Worm (Caenorhabditis elegans) whole organism, L4 larva: ENCODE measurements around the gene C16C8.10.
A peak's percentile ranks its signal among the peaks of the same experiment; 100 is the strongest.

Source experiments
- D1046.2 ChIP-seq: fragments of 200-800 bp; sonication (Bioruptor generic); IDR thresholded peaks from 2 replicates; pipeline ENCODE4 v1.3.6; 2022; ENCODE audit warnings: missing genetic modification characterization, missing compliant biosample characterization
- F10B5.3 ChIP-seq: sonication (generic microtip); optimal IDR thresholded peaks from 2 replicates; lab custom pipeline; 2016; ENCODE audit warnings: mild to moderate bottlenecking, missing genetic modification characterization, missing compliant biosample characterization
- F37D6.2 ChIP-seq: sonication (generic microtip); optimal IDR thresholded peaks from 2 replicates; lab custom pipeline; 2016; ENCODE audit warnings: mild to moderate bottlenecking, missing genetic modification characterization, missing compliant biosample characterization
- F44E2.7 ChIP-seq: fragments of 200-800 bp; sonication (Bioruptor generic); IDR thresholded peaks from 2 replicates; pipeline ENCODE4 v2.1.2; 2022; ENCODE audit warnings: missing genetic modification characterization, missing compliant biosample characterization
- F49E8.2 ChIP-seq: sonication (generic microtip); optimal IDR thresholded peaks from 2 replicates; lab custom pipeline; 2016; ENCODE audit warnings: missing compliant biosample characterization, mild to moderate bottlenecking, missing genetic modification characterization, borderline replicate concordance
- R02D3.7 ChIP-seq: fragments of 150-350 bp; sonication (generic microtip); optimal IDR thresholded peaks from 3 replicates; lab custom pipeline; 2014; ENCODE audit warnings: missing biosample characterization, missing genetic modification characterization
- T20F7.1 ChIP-seq: fragments of 200-800 bp; sonication (Bioruptor generic); optimal IDR thresholded peaks from 2 replicates; lab custom pipeline; 2018; ENCODE audit warnings: mild to moderate bottlenecking, missing genetic modification characterization, missing compliant biosample characterization
- T26A8.4 ChIP-seq: fragments of 200-800 bp; sonication (Bioruptor generic); IDR thresholded peaks from 2 replicates; pipeline ENCODE4 v1.3.6; 2022; ENCODE audit warnings: missing genetic modification characterization, missing compliant biosample characterization
- Y48G9A.11 ChIP-seq: fragments of 200-800 bp; sonication (Bioruptor generic); IDR thresholded peaks from 2 replicates; pipeline ENCODE4 v1.3.6; 2022; ENCODE audit warnings: missing genetic modification reagents, missing genetic modification characterization, missing compliant biosample characterization
- ZK337.2 ChIP-seq: fragments of 200-800 bp; sonication (Bioruptor generic); IDR thresholded peaks from 2 replicates; pipeline ENCODE4 v1.3.6; 2022; ENCODE audit warnings: missing genetic modification reagents, missing genetic modification characterization, missing compliant biosample characterization
- ceh-20 ChIP-seq: fragments of 200-800 bp; sonication (Bioruptor generic); IDR thresholded peaks from 2 replicates; pipeline ENCODE4 v1.3.6; 2022; ENCODE audit warnings: missing genetic modification reagents, missing genetic modification characterization, missing compliant biosample characterization
- ceh-32 ChIP-seq: sonication (generic microtip); optimal IDR thresholded peaks from 2 replicates; lab custom pipeline; 2016; ENCODE audit warnings: mild to moderate bottlenecking, missing genetic modification characterization, missing compliant biosample characterization; ENCODE audit not compliant: poor library complexity
- ceh-62 ChIP-seq: sonication (generic microtip); optimal IDR thresholded peaks from 2 replicates; lab custom pipeline; 2017; ENCODE audit warnings: missing biosample characterization, missing genetic modification characterization
- ctbp-1 ChIP-seq: fragments of 200-800 bp; sonication (Bioruptor generic); IDR thresholded peaks from 2 replicates; pipeline ENCODE4 v1.3.6; 2022; ENCODE audit warnings: missing genetic modification reagents, missing genetic modification characterization, missing compliant biosample characterization
- dmd-6 ChIP-seq: fragments of 200-800 bp; sonication (Bioruptor generic); IDR thresholded peaks from 2 replicates; pipeline ENCODE4 v1.3.6; 2022; ENCODE audit warnings: missing genetic modification reagents, missing genetic modification characterization, missing compliant biosample characterization
- dmd-8 ChIP-seq: fragments of 200-800 bp; sonication (Bioruptor generic); IDR thresholded peaks from 2 replicates; pipeline ENCODE4 v1.3.6; 2022; ENCODE audit warnings: missing genetic modification characterization, missing compliant biosample characterization
- dpl-1 ChIP-seq: fragments of 150-350 bp; optimal IDR thresholded peaks from 2 replicates; lab custom pipeline; 2014; ENCODE audit warnings: missing biosample characterization, missing genetic modification reagents, missing genetic modification characterization
- duxl-1 ChIP-seq: sonication (generic microtip); optimal IDR thresholded peaks from 2 replicates; lab custom pipeline; 2016; ENCODE audit warnings: mild to moderate bottlenecking, missing genetic modification characterization, moderate library complexity, missing compliant biosample characterization; ENCODE audit not compliant: poor library complexity
- fkh-10 ChIP-seq: fragments of 150-350 bp; optimal IDR thresholded peaks from 2 replicates; lab custom pipeline; 2014; ENCODE audit warnings: missing biosample characterization, missing genetic modification reagents, missing genetic modification characterization
- hif-1 ChIP-seq, 2 experiments: sonication (generic microtip); optimal IDR thresholded peaks; 2 replicates each; lab custom pipeline; 2016 to 2017; ENCODE audit warnings: missing compliant biosample characterization in 2 of 2, missing genetic modification characterization in 2 of 2, missing genetic modification reagents in 2 of 2, missing genotype in 2 of 2, mild to moderate bottlenecking in 1 of 2
- hlh-11 ChIP-seq: fragments of 200-800 bp; sonication (Bioruptor generic); optimal IDR thresholded peaks from 2 replicates; lab custom pipeline; 2018; ENCODE audit warnings: mild to moderate bottlenecking, missing genetic modification characterization, missing compliant biosample characterization
- hlh-30 ChIP-seq: sonication (generic microtip); optimal IDR thresholded peaks from 2 replicates; lab custom pipeline; 2017; ENCODE audit warnings: antibody characterized with exemption, mild to moderate bottlenecking, missing genetic modification characterization, missing compliant biosample characterization; ENCODE audit not compliant: insufficient read depth
- hmg-1.1 ChIP-seq: fragments of 200-800 bp; sonication (Bioruptor generic); IDR thresholded peaks from 2 replicates; pipeline ENCODE4 v1.3.6; 2022; ENCODE audit warnings: missing genetic modification reagents, missing genetic modification characterization, missing compliant biosample characterization
- jun-1 ChIP-seq: fragments of 150-350 bp; optimal IDR thresholded peaks from 2 replicates; lab custom pipeline; 2014; ENCODE audit warnings: missing biosample characterization, missing genetic modification reagents, missing genetic modification characterization
- lim-7 ChIP-seq: fragments of 200-800 bp; sonication (Bioruptor generic); IDR thresholded peaks from 2 replicates; pipeline ENCODE4 v1.3.6; 2022; ENCODE audit warnings: missing genetic modification characterization, missing compliant biosample characterization
- lin-1 ChIP-seq: fragments of 200-800 bp; sonication (Bioruptor generic); IDR thresholded peaks from 2 replicates; pipeline ENCODE4 v1.3.6; 2022; ENCODE audit warnings: missing genetic modification reagents, missing genetic modification characterization, missing compliant biosample characterization
- lin-13 ChIP-seq: fragments of 150-350 bp; optimal IDR thresholded peaks from 2 replicates; lab custom pipeline; 2014; ENCODE audit warnings: missing biosample characterization, missing genetic modification reagents, missing genetic modification characterization
- lin-15B ChIP-seq: fragments of 150-350 bp; sonication (generic microtip); optimal IDR thresholded peaks from 3 replicates; lab custom pipeline; 2014; ENCODE audit warnings: missing biosample characterization, missing genetic modification characterization
- lsy-2 ChIP-seq, 2 experiments: fragments of 150-350 bp in 1 of 2; sonication (generic microtip) in 1 of 2; optimal IDR thresholded peaks; 2 replicates each; lab custom pipeline; 2014 to 2017; ENCODE audit warnings: missing biosample characterization in 2 of 2, missing genetic modification characterization in 2 of 2
- madf-9 ChIP-seq: fragments of 200-800 bp; sonication (Bioruptor generic); conservative IDR thresholded peaks from 2 replicates; pipeline ENCODE4 v1.3.6; 2022; ENCODE audit warnings: missing genetic modification reagents, missing genetic modification characterization, missing compliant biosample characterization
- mdt-29 ChIP-seq: fragments of 200-800 bp; sonication (Bioruptor generic); IDR thresholded peaks from 2 replicates; pipeline ENCODE4 v1.3.6; 2022; ENCODE audit warnings: missing genetic modification reagents, missing genetic modification characterization, missing compliant biosample characterization
- mep-1 ChIP-seq: fragments of 150-350 bp; sonication (generic microtip); optimal IDR thresholded peaks from 3 replicates; lab custom pipeline; 2014; ENCODE audit warnings: missing biosample characterization, missing genetic modification characterization
- mes-2 ChIP-seq: sonication (generic microtip); optimal IDR thresholded peaks from 2 replicates; lab custom pipeline; 2016; ENCODE audit warnings: missing genotype, mild to moderate bottlenecking, missing genetic modification characterization, missing compliant biosample characterization; ENCODE audit not compliant: poor library complexity, severe bottlenecking
- nhr-111 ChIP-seq: fragments of 200-800 bp; sonication (Bioruptor generic); optimal IDR thresholded peaks from 2 replicates; lab custom pipeline; 2018; ENCODE audit warnings: mild to moderate bottlenecking, missing genetic modification characterization, missing compliant biosample characterization
- nhr-28 ChIP-seq: fragments of 150-350 bp; optimal IDR thresholded peaks from 2 replicates; lab custom pipeline; 2014; ENCODE audit warnings: missing biosample characterization, missing genetic modification characterization
- php-3 ChIP-seq: fragments of 200-800 bp; sonication (Bioruptor generic); IDR thresholded peaks from 2 replicates; pipeline ENCODE4 v1.3.6; 2022; ENCODE audit warnings: missing genetic modification reagents, missing genetic modification characterization, missing compliant biosample characterization
- rbr-2 ChIP-seq: sonication (generic microtip); optimal IDR thresholded peaks from 2 replicates; lab custom pipeline; 2016; ENCODE audit warnings: missing genotype, missing genetic modification characterization, missing compliant biosample characterization
- sdz-12 ChIP-seq: fragments of 200-800 bp; sonication (Bioruptor generic); optimal IDR thresholded peaks from 2 replicates; lab custom pipeline; 2018; ENCODE audit warnings: mild to moderate bottlenecking, missing genetic modification characterization, missing compliant biosample characterization
- tra-1 ChIP-seq: fragments of 200-800 bp; sonication (Bioruptor generic); IDR thresholded peaks from 2 replicates; pipeline ENCODE4 v1.3.6; 2022; ENCODE audit warnings: missing genetic modification reagents, missing genetic modification characterization, missing compliant biosample characterization
- unc-130 ChIP-seq: sonication (generic microtip); optimal IDR thresholded peaks from 2 replicates; lab custom pipeline; 2016; ENCODE audit warnings: missing genetic modification reagents, missing genetic modification characterization, missing compliant biosample characterization
- unc-62 ChIP-seq, 3 experiments: fragments of 150-350 bp in 1 of 3; sonication (generic microtip); optimal IDR thresholded peaks in 2 of 3; peaks in 1 of 3; 1 replicate in 1 of 3; 2 replicates in 2 of 3; lab custom pipeline; 2014 to 2017; ENCODE audit warnings: missing biosample characterization in 3 of 3, missing genetic modification characterization in 3 of 3, missing genetic modification reagents in 3 of 3, missing genotype in 1 of 3
- zag-1 ChIP-seq: fragments of 150-350 bp; optimal IDR thresholded peaks from 2 replicates; lab custom pipeline; 2014; ENCODE audit warnings: missing biosample characterization, missing genetic modification characterization
- zfp-2 ChIP-seq: sonication (generic microtip); optimal IDR thresholded peaks from 2 replicates; lab custom pipeline; 2016; ENCODE audit warnings: mild to moderate bottlenecking, missing genetic modification characterization, missing compliant biosample characterization
- zfp-3 ChIP-seq: fragments of 200-800 bp; sonication (Bioruptor generic); conservative IDR thresholded peaks from 2 replicates; pipeline ENCODE4 v1.3.6; 2022; ENCODE audit warnings: missing genetic modification reagents, missing genetic modification characterization, missing compliant biosample characterization
- ztf-11 ChIP-seq: fragments of 150-350 bp; optimal IDR thresholded peaks from 2 replicates; lab custom pipeline; 2014; ENCODE audit warnings: missing biosample characterization, missing genetic modification characterization

The C16C8.10 gene

DNA sequence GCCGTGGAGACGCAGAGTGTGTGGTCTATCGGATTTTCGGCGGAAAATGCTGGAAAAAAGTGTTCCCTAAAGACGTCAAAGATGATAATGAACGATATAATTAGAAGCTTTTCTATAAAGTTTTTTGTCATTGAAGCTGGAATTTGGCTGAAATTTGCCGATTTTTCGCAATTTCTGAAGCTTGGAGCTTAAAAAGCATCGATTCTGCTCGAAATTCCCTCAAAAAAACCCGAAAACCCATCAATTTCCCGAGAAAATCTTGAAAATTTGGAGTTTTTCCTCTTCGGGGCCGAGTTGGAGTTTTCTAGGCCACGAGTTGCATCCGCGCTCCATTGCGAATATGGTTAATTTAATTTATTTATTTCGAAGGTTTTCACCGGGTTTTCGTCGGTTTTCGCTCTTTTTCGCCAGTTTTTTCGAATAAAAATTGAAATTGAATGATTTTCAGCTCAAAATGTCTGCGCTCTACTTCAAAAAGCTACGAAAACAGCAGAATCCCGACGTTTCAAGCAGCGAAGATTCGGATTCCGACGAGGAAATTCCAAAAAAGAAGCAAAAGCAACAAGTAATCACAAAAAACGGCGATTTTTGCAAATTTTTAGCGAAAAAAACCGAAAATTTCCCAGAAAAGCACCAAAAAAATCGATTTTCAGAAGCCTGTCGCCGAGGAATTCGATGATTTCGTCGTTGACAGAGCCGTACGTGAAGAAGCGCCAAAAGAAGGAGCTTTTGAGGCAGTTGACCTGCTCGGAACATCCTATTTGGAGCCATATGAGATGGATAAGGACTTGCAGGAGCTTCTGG lies 38.2 kb upstream of the C16C8.10 start, which contains the start of the genes col-71 and Y49F6B.2 (continued):
- TF ChIP-seq ztf-11 (tag; lab: Kevin White, UChicago), result no peak
- no peak for TF ChIP-seq R02D3.7 (tag; lab: Kevin White, UChicago)
- peak; percentile 15 for TF ChIP-seq hlh-11 (tag; lab: Kevin White, UChicago)
- TF ChIP-seq sdz-12, result no peak
- TF ChIP-seq ctbp-1 (GFP tag; lab: Robert Waterston, UW), result 0 out of 2 replicates have a peak, but pooled peaks have one; percentile 49
- TF ChIP-seq ceh-32 (tag; lab: Kevin White, UChicago), result no peak
- no peak for TF ChIP-seq mdt-29 (GFP tag; lab: Robert Waterston, UW)
- TF ChIP-seq mep-1, result peak; percentile 65
- no peak for TF ChIP-seq dmd-8 (GFP tag; lab: Robert Waterston, UW)
- peak; percentile 70 for TF ChIP-seq dpl-1 (GFP tag; lab: Kevin White, UChicago)
- TF ChIP-seq hif-1 (tag; optimal IDR thresholded peaks at IDR 0.05; lab: Kevin White, UChicago), result peak in 1 of 2 experiments; percentile 86
- TF ChIP-seq lim-7, result no peak
- no peak for TF ChIP-seq T20F7.1 (GFP tag; lab: Kevin White, UChicago)
- no peak for TF ChIP-seq jun-1 (tag; lab: Kevin White, UChicago)
- no peak for TF ChIP-seq T26A8.4 (GFP tag; lab: Robert Waterston, UW)
- TF ChIP-seq dmd-6, result peak; percentile 45
- peak; percentile 70 for TF ChIP-seq lin-13 (GFP tag; lab: Kevin White, UChicago)
- no peak for TF ChIP-seq ceh-62 (tag; lab: Kevin White, UChicago)
- TF ChIP-seq D1046.2 (GFP tag; lab: Robert Waterston, UW), result 0 out of 2 replicates have a peak, but pooled peaks have one; percentile 52
- TF ChIP-seq madf-9, result peak; percentile 43; the same call in 1 of the 2 replicates
- no peak for TF ChIP-seq nhr-111
- peak; percentile 40 for TF ChIP-seq lin-15B (tag; lab: Kevin White, UChicago)
- TF ChIP-seq unc-62 (GFP tag; optimal IDR thresholded peaks at IDR 0.05 in 1 of 2; lab: Kevin White, UChicago), result peak in 1 of 2 experiments; percentile 97
- TF ChIP-seq unc-62 (tag; optimal IDR thresholded peaks at IDR 0.05; lab: Kevin White, UChicago), result no peak
- peak; percentile 78 for TF ChIP-seq rbr-2 (tag; lab: Kevin White, UChicago)
- no peak for TF ChIP-seq zag-1 (tag; lab: Kevin White, UChicago)
- peak; percentile 72 for TF ChIP-seq ZK337.2 (GFP tag; lab: Robert Waterston, UW)
- peak; percentile 67 for TF ChIP-seq duxl-1 (tag; lab: Kevin White, UChicago)
- 0 out of 2 replicates have a peak, but pooled peaks have one; percentile 36 for TF ChIP-seq hmg-1.1 (GFP tag; lab: Robert Waterston, UW)
- peak; percentile 99 for TF ChIP-seq mes-2 (tag; lab: Kevin White, UChicago)
- TF ChIP-seq F37D6.2, result peak; percentile 65
- TF ChIP-seq tra-1 (GFP tag; lab: Robert Waterston, UW), result no peak
- TF ChIP-seq ceh-20, result no peak
- TF ChIP-seq F10B5.3, result no peak
- TF ChIP-seq zfp-3, result peak; percentile 42; the same call in 1 of the 2 replicates
- TF ChIP-seq zfp-2 (tag; lab: Kevin White, UChicago), result no peak
- 0 out of 2 replicates have a peak, but pooled peaks have one; percentile 30 for TF ChIP-seq php-3 (GFP tag; lab: Robert Waterston, UW)
- TF ChIP-seq lin-1 (GFP tag; lab: Robert Waterston, UW), result no peak
- TF ChIP-seq Y48G9A.11 (GFP tag; lab: Robert Waterston, UW), result peak; percentile 85
- TF ChIP-seq F49E8.2, result no peak
- peak; percentile 22 for TF ChIP-seq hlh-30 (tag; lab: Kevin White, UChicago)
- TF ChIP-seq fkh-10, result peak; percentile 66
- peak; percentile 91 for TF ChIP-seq unc-130 (GFP tag; lab: Kevin White, UChicago)
- TF ChIP-seq nhr-28, result peak; percentile 19
- TF ChIP-seq F44E2.7 (GFP tag; lab: Robert Waterston, UW), result no peak
- peak in 1 of 2 experiments; percentile 85 for TF ChIP-seq lsy-2 (tag; optimal IDR thresholded peaks at IDR 0.05; lab: Kevin White, UChicago)
